Fruit fly (Drosophila melanogaster) whole organism, embryonic: ENCODE measurements around the gene CG34056.

ENCODE experiments used
- ATbp ChIP-seq: fragments of 200-800 bp; sonication (Bioruptor generic); optimal IDR thresholded peaks from 2 replicates; lab custom pipeline; 2017; ENCODE audit warnings: missing biosample characterization, mild to moderate bottlenecking, missing genetic modification characterization, missing genetic modification reagents
- Atf-2 ChIP-seq: fragments of 200-800 bp; sonication (Bioruptor generic); optimal IDR thresholded peaks from 2 replicates; lab custom pipeline; 2016; ENCODE audit warnings: missing biosample characterization, missing genetic modification characterization
- Bdp1 ChIP-seq: fragments of 200-800 bp; sonication (Bioruptor generic); optimal IDR thresholded peaks from 3 replicates; lab custom pipeline; 2016; ENCODE audit warnings: missing biosample characterization, missing genetic modification characterization
- Bgb ChIP-seq: fragments of 200-800 bp; sonication (Bioruptor generic); IDR thresholded peaks from 2 replicates; pipeline ENCODE4 v1.3.6; 2022; ENCODE audit warnings: missing biosample characterization, missing genetic modification characterization; ENCODE audit not compliant: partially characterized antibody
- CG11456 ChIP-seq: fragments of 200-800 bp; sonication (Bioruptor generic); IDR thresholded peaks from 3 replicates; pipeline ENCODE4 v1.3.6; 2022; ENCODE audit warnings: missing biosample characterization, missing genetic modification characterization
- CG11504 ChIP-seq: fragments of 200-800 bp; sonication (Bioruptor generic); optimal IDR thresholded peaks from 3 replicates; lab custom pipeline; 2019; ENCODE audit warnings: missing biosample characterization, mild to moderate bottlenecking, missing genetic modification characterization, moderate library complexity
- CG1233 ChIP-seq: fragments of 200-800 bp; sonication (Bioruptor generic); optimal IDR thresholded peaks from 4 replicates; lab custom pipeline; 2018; ENCODE audit warnings: missing biosample characterization, mild to moderate bottlenecking, missing genetic modification characterization
- CG13424 ChIP-seq: fragments of 200-800 bp; sonication (Bioruptor generic); optimal IDR thresholded peaks from 2 replicates; lab custom pipeline; 2019; ENCODE audit warnings: missing biosample characterization, mild to moderate bottlenecking, missing genetic modification characterization, moderate library complexity
- CG13894 ChIP-seq: fragments of 200-800 bp; sonication (Bioruptor generic); optimal IDR thresholded peaks from 3 replicates; lab custom pipeline; 2018; ENCODE audit warnings: missing biosample characterization, mild to moderate bottlenecking, missing genetic modification characterization, moderate library complexity
- CG14441 ChIP-seq: fragments of 200-800 bp; sonication (Bioruptor generic); IDR thresholded peaks from 2 replicates; pipeline ENCODE4 v1.3.6; 2022; ENCODE audit warnings: missing biosample characterization, missing genetic modification characterization
- CG15011 ChIP-seq: fragments of 200-800 bp; sonication (Bioruptor generic); optimal IDR thresholded peaks from 3 replicates; lab custom pipeline; 2018; ENCODE audit warnings: missing biosample characterization, mild to moderate bottlenecking, missing genetic modification characterization
- CG15479 ChIP-seq: fragments of 200-800 bp; sonication (Bioruptor generic); optimal IDR thresholded peaks from 3 replicates; lab custom pipeline; 2019; ENCODE audit warnings: missing biosample characterization, mild to moderate bottlenecking, missing genetic modification characterization, moderate library complexity
- CG15696 ChIP-seq: fragments of 200-800 bp; sonication (Bioruptor generic); optimal IDR thresholded peaks from 2 replicates; lab custom pipeline; 2019; ENCODE audit warnings: missing biosample characterization, mild to moderate bottlenecking, missing genetic modification characterization, moderate library complexity
- CG16779 ChIP-seq: fragments of 200-800 bp; sonication (Bioruptor generic); IDR thresholded peaks from 2 replicates; pipeline ENCODE4 v1.3.6; 2022; ENCODE audit warnings: missing biosample characterization, missing genetic modification characterization
- CG17361 ChIP-seq: fragments of 200-800 bp; sonication (Bioruptor generic); IDR thresholded peaks from 3 replicates; pipeline ENCODE4 v1.3.6; 2022; ENCODE audit warnings: missing biosample characterization, missing genetic modification characterization
- CG18011 ChIP-seq: fragments of 200-800 bp; sonication (Bioruptor generic); optimal IDR thresholded peaks from 2 replicates; lab custom pipeline; 2017; ENCODE audit warnings: missing biosample characterization, missing genetic modification characterization, mild to moderate bottlenecking, moderate library complexity, missing genotype
- CG1832 ChIP-seq: fragments of 200-800 bp; sonication (Bioruptor generic); optimal IDR thresholded peaks from 2 replicates; lab custom pipeline; 2017; ENCODE audit warnings: missing biosample characterization, mild to moderate bottlenecking, missing genetic modification characterization, inconsistent platforms
- CG2116 ChIP-seq: fragments of 200-800 bp; sonication (Bioruptor generic); optimal IDR thresholded peaks from 3 replicates; lab custom pipeline; 2018; ENCODE audit warnings: missing biosample characterization, mild to moderate bottlenecking, missing genetic modification characterization
- CG2202 ChIP-seq: fragments of 200-800 bp; sonication (Bioruptor generic); optimal IDR thresholded peaks from 2 replicates; lab custom pipeline; 2018; ENCODE audit warnings: missing biosample characterization, mild to moderate bottlenecking, missing genetic modification characterization
- CG31365 ChIP-seq: fragments of 200-800 bp; sonication (Bioruptor generic); optimal IDR thresholded peaks from 2 replicates; lab custom pipeline; 2018; ENCODE audit warnings: missing biosample characterization, mild to moderate bottlenecking, missing genetic modification characterization
- CG4328 ChIP-seq: fragments of 200-800 bp; sonication (Bioruptor generic); optimal IDR thresholded peaks from 3 replicates; lab custom pipeline; 2017; ENCODE audit warnings: missing biosample characterization, missing genetic modification reagents, missing genetic modification characterization
- CG4360 ChIP-seq: fragments of 200-800 bp; sonication (Bioruptor generic); IDR thresholded peaks from 2 replicates; pipeline ENCODE4 v1.3.6; 2022; ENCODE audit warnings: missing biosample characterization, missing genetic modification characterization
- CG5180 ChIP-seq: fragments of 200-800 bp; sonication (Bioruptor generic); optimal IDR thresholded peaks from 3 replicates; lab custom pipeline; 2017; ENCODE audit warnings: missing biosample characterization, missing genetic modification characterization, mild to moderate bottlenecking, moderate library complexity, missing genetic modification reagents
- CG6854 ChIP-seq: fragments of 200-800 bp; sonication (Bioruptor generic); optimal IDR thresholded peaks from 3 replicates; lab custom pipeline; 2017; ENCODE audit warnings: missing biosample characterization, mild to moderate bottlenecking, missing genetic modification characterization
- CG8944 ChIP-seq: fragments of 200-800 bp; sonication (Bioruptor generic); optimal IDR thresholded peaks from 3 replicates; lab custom pipeline; 2016; ENCODE audit warnings: missing biosample characterization, missing genetic modification characterization
- CTCF ChIP-seq: fragments of 200-800 bp; sonication (Bioruptor generic); optimal IDR thresholded peaks from 2 replicates; lab custom pipeline; 2017; ENCODE audit warnings: missing biosample characterization, mild to moderate bottlenecking, missing genetic modification characterization, moderate library complexity
- CkIIα-i1 ChIP-seq: fragments of 200-800 bp; sonication (Bioruptor generic); IDR thresholded peaks from 2 replicates; pipeline ENCODE4 v1.3.6; 2022; ENCODE audit warnings: missing biosample characterization, missing genetic modification characterization
- Dad ChIP-seq: fragments of 200-800 bp; sonication (Bioruptor generic); optimal IDR thresholded peaks from 3 replicates; lab custom pipeline; 2016; ENCODE audit warnings: missing biosample characterization, missing genetic modification characterization
- Dfd ChIP-seq, 2 experiments: fragments of >200 bp; optimal IDR thresholded peaks; 2 replicates each; lab custom pipeline; 2017; ENCODE audit warnings: missing biosample characterization in 2 of 2, missing genetic modification characterization in 2 of 2
- Dll ChIP-seq: fragments of 200-800 bp; sonication (Bioruptor generic); IDR thresholded peaks from 4 replicates; pipeline ENCODE4 v1.3.6; 2022; ENCODE audit warnings: missing biosample characterization, missing genetic modification characterization; ENCODE audit not compliant: partially characterized antibody
- E2f1 ChIP-seq: fragments of 200-800 bp; sonication (Bioruptor generic); IDR thresholded peaks from 2 replicates; pipeline ENCODE4 v1.3.6; 2022; ENCODE audit warnings: missing biosample characterization, missing genetic modification characterization
- Hr78 ChIP-seq, 2 experiments: fragments of 200-800 bp in 1 of 2; fragments of >200 bp in 1 of 2; sonication (Bioruptor generic) in 1 of 2; optimal IDR thresholded peaks; 2 replicates each; lab custom pipeline; 2017 to 2019; ENCODE audit warnings: missing biosample characterization in 2 of 2, missing genetic modification characterization in 2 of 2, mild to moderate bottlenecking in 1 of 2, moderate library complexity in 1 of 2
- Jarid2 ChIP-seq: fragments of 200-800 bp; sonication (Bioruptor generic); optimal IDR thresholded peaks from 3 replicates; lab custom pipeline; 2017; ENCODE audit warnings: mild to moderate bottlenecking, missing biosample characterization, missing genetic modification reagents, missing genetic modification characterization
- Ptx1 ChIP-seq: fragments of 200-800 bp; sonication (Bioruptor generic); IDR thresholded peaks from 2 replicates; pipeline ENCODE4 v1.3.6; 2022; ENCODE audit warnings: missing biosample characterization, missing genetic modification characterization
- Rx ChIP-seq: fragments of 200-800 bp; sonication (Bioruptor generic); IDR thresholded peaks from 2 replicates; pipeline ENCODE4 v1.3.6; 2022; ENCODE audit warnings: missing biosample characterization, missing genetic modification characterization
- abd-A ChIP-seq: fragments of 200-800 bp; sonication (Bioruptor generic); optimal IDR thresholded peaks from 3 replicates; lab custom pipeline; 2019; ENCODE audit warnings: missing biosample characterization, mild to moderate bottlenecking, missing genetic modification characterization, moderate library complexity
- az2 ChIP-seq: fragments of 200-800 bp; sonication (Bioruptor generic); optimal IDR thresholded peaks from 3 replicates; lab custom pipeline; 2016; ENCODE audit warnings: missing biosample characterization, missing genetic modification characterization
- cato ChIP-seq: fragments of 200-800 bp; sonication (Bioruptor generic); optimal IDR thresholded peaks from 2 replicates; lab custom pipeline; 2016; ENCODE audit warnings: missing biosample characterization, missing genetic modification characterization, borderline replicate concordance
- crc ChIP-seq: fragments of 200-800 bp; sonication (Bioruptor generic); optimal IDR thresholded peaks from 2 replicates; lab custom pipeline; 2016; ENCODE audit warnings: missing biosample characterization, missing genetic modification characterization
- dm ChIP-seq: fragments of 200-800 bp; sonication (Bioruptor generic); optimal IDR thresholded peaks from 3 replicates; lab custom pipeline; 2016; ENCODE audit warnings: missing biosample characterization, missing genetic modification characterization
- ewg ChIP-seq: fragments of 200-800 bp; sonication (Bioruptor generic); optimal IDR thresholded peaks from 3 replicates; lab custom pipeline; 2017; ENCODE audit warnings: mild to moderate bottlenecking, missing biosample characterization, missing genetic modification reagents, missing genetic modification characterization
- gcm ChIP-seq: fragments of 200-800 bp; sonication (Bioruptor generic); optimal IDR thresholded peaks from 2 replicates; lab custom pipeline; 2019; ENCODE audit warnings: missing biosample characterization, mild to moderate bottlenecking, missing genetic modification characterization, moderate library complexity
- lbe ChIP-seq: fragments of 200-800 bp; sonication (Bioruptor generic); optimal IDR thresholded peaks from 2 replicates; lab custom pipeline; 2016; ENCODE audit warnings: missing biosample characterization, mild to moderate bottlenecking, missing genetic modification characterization
- odd ChIP-seq: fragments of 200-800 bp; sonication (Bioruptor generic); optimal IDR thresholded peaks from 2 replicates; lab custom pipeline; 2017; ENCODE audit warnings: missing biosample characterization, mild to moderate bottlenecking, missing genetic modification characterization
- otp ChIP-seq: fragments of 200-800 bp; sonication (Bioruptor generic); IDR thresholded peaks from 3 replicates; pipeline ENCODE4, ENCODE4 v1.3.6; 2022; ENCODE audit warnings: missing biosample characterization, missing genetic modification characterization
- peb ChIP-seq: fragments of 200-800 bp; sonication (Bioruptor generic); IDR thresholded peaks from 2 replicates; pipeline ENCODE4 v1.3.6; 2022; ENCODE audit warnings: missing biosample characterization, missing genetic modification characterization
- schlank ChIP-seq: fragments of 200-800 bp; sonication (Bioruptor generic); optimal IDR thresholded peaks from 2 replicates; lab custom pipeline; 2018; ENCODE audit warnings: missing biosample characterization, mild to moderate bottlenecking, missing genetic modification characterization
- scrt ChIP-seq: fragments of 200-800 bp; sonication (Bioruptor generic); optimal IDR thresholded peaks from 2 replicates; lab custom pipeline; 2018; ENCODE audit warnings: missing biosample characterization, mild to moderate bottlenecking, missing genetic modification characterization, moderate library complexity
- sim ChIP-seq: fragments of 200-800 bp; sonication (Bioruptor generic); IDR thresholded peaks from 2 replicates; pipeline ENCODE4 v1.3.6; 2022; ENCODE audit warnings: missing biosample characterization, missing genetic modification characterization
- sr ChIP-seq: fragments of 200-800 bp; sonication (Bioruptor generic); IDR thresholded peaks from 3 replicates; pipeline ENCODE4 v1.3.6; 2022; ENCODE audit warnings: missing biosample characterization, missing genetic modification characterization
- vfl ChIP-seq: fragments of 200-800 bp; sonication (Bioruptor generic); optimal IDR thresholded peaks from 2 replicates; lab custom pipeline; 2016; ENCODE audit warnings: missing biosample characterization, missing genetic modification characterization

CG34056 gene

DNA sequence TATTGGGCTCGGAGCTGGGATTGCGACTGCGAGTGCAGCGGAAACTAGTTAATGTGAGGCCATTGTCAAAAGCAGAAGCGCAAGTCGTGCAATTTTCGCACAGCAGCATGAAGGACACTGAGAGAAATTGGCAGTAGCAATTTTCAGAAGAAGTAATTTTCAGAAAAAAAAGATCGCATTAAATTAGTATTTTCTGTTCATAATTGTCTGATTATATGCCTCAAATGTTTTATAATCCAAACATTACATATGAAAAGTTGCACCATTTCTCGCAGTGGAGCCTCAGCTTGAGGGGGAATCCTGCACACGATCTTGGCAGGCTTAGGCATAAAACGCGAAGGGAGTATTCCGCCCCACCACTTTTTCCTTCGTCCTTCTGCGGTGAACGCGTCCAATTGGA is 8.6 kb downstream of the CG34056 start (continued):
- TF ChIP-seq CG15011 (GFP tag; lab: Kevin White, UChicago) (no peak), CG4360 (peak; percentile 31; the same call in 1 of the 2 replicates), sim (GFP tag; lab: Robert Waterston, UW) (peak; percentile 67), CG31365 (tag; lab: Kevin White, UChicago) (no peak), odd (GFP tag; lab: Kevin White, UChicago) (no peak), CG14441 (GFP tag; lab: Robert Waterston, UW) (peak; percentile 15; the same call in 1 of the 2 replicates), CG5180 (peak; percentile 28), ewg (peak; percentile 46), schlank (tag; lab: Kevin White, UChicago) (no peak), ATbp (GFP tag; lab: Kevin White, UChicago) (peak; percentile 66), CG13424 (peak; percentile 69), CG15479 (GFP tag; lab: Kevin White, UChicago) (no peak), gcm (GFP tag; lab: Kevin White, UChicago) (peak; percentile 64), cato (GFP tag; lab: Kevin White, UChicago) (no peak), CG16779 (GFP tag; lab: Robert Waterston, UW) (no peak), E2f1 (GFP tag; lab: Robert Waterston, UW) (peak; percentile 57; the same call in 1 of the 2 replicates), Dll (GFP tag; lab: Robert Waterston, UW) (no peak), CG18011 (GFP tag; lab: Kevin White, UChicago) (no peak), Bgb (GFP tag; lab: Robert Waterston, UW) (no peak), CG4328 (GFP tag; lab: Kevin White, UChicago) (no peak), CG8944 (GFP tag; lab: Kevin White, UChicago) (peak; percentile 59), crc (GFP tag; lab: Kevin White, UChicago) (no peak), CG1832 (GFP tag; lab: Kevin White, UChicago) (no peak), Dfd (GFP tag; optimal IDR thresholded peaks at IDR 0.05; lab: Kevin White, UChicago) (no peak), Jarid2 (GFP tag; lab: Kevin White, UChicago) (peak; percentile 13), abd-A (tag; lab: Kevin White, UChicago) (no peak), Ptx1 (peak; percentile 58), CG1233 (GFP tag; lab: Kevin White, UChicago) (peak; percentile 19), Hr78 (GFP tag; optimal IDR thresholded peaks at IDR 0.05; lab: Kevin White, UChicago) (no peak), CTCF (GFP tag; lab: Kevin White, UChicago) (no peak), CG13894 (tag; lab: Kevin White, UChicago) (no peak), CG2116 (GFP tag; lab: Kevin White, UChicago) (no peak), Dad (GFP tag; lab: Kevin White, UChicago) (peak; percentile 12), CkIIα-i1 (GFP tag; lab: Robert Waterston, UW) (no peak), otp (GFP tag; lab: Robert Waterston, UW) (peak; percentile 58; the same call in 1 of the 3 replicates), lbe (GFP tag; lab: Kevin White, UChicago) (no peak), Bdp1 (GFP tag; lab: Kevin White, UChicago) (peak; percentile 9), CG15696 (peak; percentile 67), peb (peak; percentile 57; the same call in 1 of the 2 replicates), sr (GFP tag; lab: Robert Waterston, UW) (no peak), CG6854 (GFP tag; lab: Kevin White, UChicago) (no peak), CG11504 (tag; lab: Kevin White, UChicago) (peak; percentile 57), Atf-2 (GFP tag; lab: Kevin White, UChicago) (peak; percentile 21), CG11456 (GFP tag; lab: Robert Waterston, UW) (no peak), dm (GFP tag; lab: Kevin White, UChicago) (peak; percentile 5), scrt (GFP tag; lab: Kevin White, UChicago) (no peak), CG17361 (GFP tag; lab: Robert Waterston, UW) (peak; percentile 47; the same call in 2 of the 3 replicates), Rx (peak; percentile 46; the same call in 1 of the 2 replicates), CG2202 (tag; lab: Kevin White, UChicago) (peak; percentile 72), vfl (GFP tag; lab: Kevin White, UChicago) (no peak), az2 (GFP tag; lab: Kevin White, UChicago) (peak; percentile 68)
